Worm (Caenorhabditis elegans) whole organism, mixed stage, embryonic: ENCODE results near the gene vps-2.

Experiments
- bed-3 ChIP-seq: fragments of 200-800 bp; sonication (Bioruptor generic); optimal IDR thresholded peaks from 3 replicates; lab custom pipeline; 2018; ENCODE audit warnings: mild to moderate bottlenecking, missing genetic modification characterization, moderate library complexity, missing compliant biosample characterization
- ceh-39 ChIP-seq: fragments of 150-350 bp; optimal IDR thresholded peaks from 2 replicates; lab custom pipeline; 2014; ENCODE audit warnings: missing biosample characterization, missing genetic modification characterization
- ceh-43 ChIP-seq: fragments of 200-800 bp; sonication (Bioruptor generic); optimal IDR thresholded peaks from 2 replicates; lab custom pipeline; 2018; ENCODE audit warnings: mild to moderate bottlenecking, missing genetic modification characterization, moderate library complexity, missing compliant biosample characterization
- ceh-83 ChIP-seq: fragments of 200-800 bp; sonication (Bioruptor generic); optimal IDR thresholded peaks from 2 replicates; lab custom pipeline; 2018; ENCODE audit warnings: mild to moderate bottlenecking, missing genetic modification characterization, missing compliant biosample characterization
- ces-1 ChIP-seq: fragments of 150-350 bp; optimal IDR thresholded peaks from 2 replicates; lab custom pipeline; 2014; ENCODE audit warnings: missing biosample characterization, missing genetic modification reagents, missing genetic modification characterization
- drap-1 ChIP-seq: fragments of 200-800 bp; sonication (Bioruptor generic); optimal IDR thresholded peaks from 3 replicates; lab custom pipeline; 2018; ENCODE audit warnings: mild to moderate bottlenecking, missing genetic modification characterization, missing compliant biosample characterization
- elt-1 ChIP-seq: sonication (generic microtip); optimal IDR thresholded peaks from 2 replicates; lab custom pipeline; 2017; ENCODE audit warnings: missing genetic modification characterization, mild to moderate bottlenecking, missing compliant biosample characterization, antibody characterized with exemption, moderate library complexity, borderline replicate concordance; ENCODE audit not compliant: insufficient read depth
- elt-3 ChIP-seq: fragments of 150-350 bp; optimal IDR thresholded peaks from 2 replicates; lab custom pipeline; 2014; ENCODE audit warnings: missing biosample characterization, missing genetic modification characterization
- flh-1 ChIP-seq: fragments of 200-800 bp; sonication (Bioruptor generic); optimal IDR thresholded peaks from 2 replicates; lab custom pipeline; 2018; ENCODE audit warnings: mild to moderate bottlenecking, missing genetic modification characterization, moderate library complexity, missing compliant biosample characterization
- hlh-1 ChIP-seq: fragments of 150-350 bp; optimal IDR thresholded peaks from 2 replicates; lab custom pipeline; 2014; ENCODE audit warnings: missing biosample characterization, missing genetic modification reagents, missing genetic modification characterization
- lin-13 ChIP-seq: fragments of 150-350 bp; optimal IDR thresholded peaks from 2 replicates; lab custom pipeline; 2014; ENCODE audit warnings: missing biosample characterization, missing genetic modification characterization
- lin-32 ChIP-seq: fragments of 200-800 bp; sonication (Bioruptor generic); optimal IDR thresholded peaks from 2 replicates; lab custom pipeline; 2018; ENCODE audit warnings: mild to moderate bottlenecking, missing genetic modification characterization, missing compliant biosample characterization
- lsy-2 ChIP-seq: fragments of 150-350 bp; optimal IDR thresholded peaks from 2 replicates; lab custom pipeline; 2014; ENCODE audit warnings: missing biosample characterization, missing genetic modification characterization
- mep-1 ChIP-seq: fragments of 150-350 bp; optimal IDR thresholded peaks from 2 replicates; lab custom pipeline; 2017; ENCODE audit warnings: missing biosample characterization, missing genetic modification reagents, missing genetic modification characterization, inconsistent platforms
- mls-2 ChIP-seq: sonication (generic microtip); optimal IDR thresholded peaks from 2 replicates; lab custom pipeline; 2016; ENCODE audit warnings: mild to moderate bottlenecking, missing genetic modification characterization, moderate library complexity, missing compliant biosample characterization
- nhr-12 ChIP-seq: fragments of 150-350 bp; optimal IDR thresholded peaks from 2 replicates; lab custom pipeline; 2014; ENCODE audit warnings: missing biosample characterization, missing genetic modification characterization
- nhr-2 ChIP-seq: fragments of 150-350 bp; optimal IDR thresholded peaks from 2 replicates; lab custom pipeline; 2014; ENCODE audit warnings: missing biosample characterization, missing genetic modification characterization
- nhr-237 ChIP-seq: fragments of 150-350 bp; optimal IDR thresholded peaks from 2 replicates; lab custom pipeline; 2014; ENCODE audit warnings: missing biosample characterization, missing genetic modification characterization
- nhr-28 ChIP-seq: fragments of 150-350 bp; optimal IDR thresholded peaks from 2 replicates; lab custom pipeline; 2014; ENCODE audit warnings: missing biosample characterization, missing genetic modification characterization
- pha-4 ChIP-seq: fragments of 150-350 bp; optimal IDR thresholded peaks from 2 replicates; lab custom pipeline; 2018; ENCODE audit warnings: missing biosample characterization, missing genetic modification reagents, missing genetic modification characterization
- sem-2 ChIP-seq: fragments of 200-800 bp; sonication (Bioruptor generic); optimal IDR thresholded peaks from 2 replicates; lab custom pipeline; 2018; ENCODE audit warnings: mild to moderate bottlenecking, missing genetic modification characterization, missing compliant biosample characterization
- snpc-4 ChIP-seq: fragments of 150-350 bp; optimal IDR thresholded peaks from 2 replicates; lab custom pipeline; 2014; ENCODE audit warnings: missing biosample characterization, missing genetic modification characterization
- sptf-1 ChIP-seq: sonication (generic microtip); optimal IDR thresholded peaks from 2 replicates; lab custom pipeline; 2017; ENCODE audit warnings: mild to moderate bottlenecking, missing genetic modification characterization, moderate library complexity, missing compliant biosample characterization
- tbx-8 ChIP-seq: fragments of 200-800 bp; sonication (Bioruptor generic); optimal IDR thresholded peaks from 2 replicates; lab custom pipeline; 2018; ENCODE audit warnings: mild to moderate bottlenecking, missing genetic modification characterization, moderate library complexity, missing compliant biosample characterization
- unc-120 ChIP-seq: sonication (generic microtip); optimal IDR thresholded peaks from 2 replicates; lab custom pipeline; 2017; ENCODE audit warnings: missing genetic modification characterization, missing compliant biosample characterization; ENCODE audit not compliant: poor library complexity, severe bottlenecking
- unc-39 ChIP-seq: fragments of 150-350 bp; optimal IDR thresholded peaks from 2 replicates; lab custom pipeline; 2014; ENCODE audit warnings: missing biosample characterization, missing genetic modification characterization
- unc-62 ChIP-seq: fragments of 150-350 bp; optimal IDR thresholded peaks from 2 replicates; lab custom pipeline; 2014; ENCODE audit warnings: missing biosample characterization, missing genetic modification reagents, missing genetic modification characterization
- zip-8 ChIP-seq: fragments of 150-350 bp; optimal IDR thresholded peaks from 2 replicates; lab custom pipeline; 2014; ENCODE audit warnings: missing biosample characterization, missing genetic modification characterization
- ztf-11 ChIP-seq: fragments of 150-350 bp; optimal IDR thresholded peaks from 2 replicates; lab custom pipeline; 2014; ENCODE audit warnings: missing biosample characterization, missing genetic modification characterization

vps-2 gene

DNA sequence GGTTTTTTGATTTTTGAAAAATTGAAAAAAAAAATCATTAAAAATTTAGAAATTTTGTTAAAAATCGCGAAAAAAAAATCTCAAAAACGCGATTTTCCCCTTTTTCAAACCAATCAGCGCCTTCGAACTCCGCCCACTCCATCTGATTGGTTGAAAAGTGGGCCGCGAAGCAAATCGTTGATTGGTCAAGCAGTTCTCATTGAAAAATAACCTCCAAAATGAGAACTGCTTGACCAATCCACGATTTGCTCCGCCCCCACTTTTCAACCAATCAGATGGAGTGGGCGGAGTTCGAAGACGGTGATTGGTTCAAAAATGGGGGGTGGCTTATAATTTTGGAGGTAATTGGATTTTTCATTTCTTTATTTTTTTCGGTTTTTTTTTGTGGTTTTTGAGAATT, 22.4 kb upstream of the vps-2 start:
- TF ChIP-seq tbx-8 (GFP tag; lab: Kevin White, UChicago) (no peak), nhr-12 (no peak), lsy-2 (no peak), bed-3 (no peak), ztf-11 (tag; lab: Kevin White, UChicago) (no peak), lin-32 (no peak), ceh-43 (GFP tag; lab: Kevin White, UChicago) (no peak), pha-4 (tag; lab: Kevin White, UChicago) (no peak), elt-1 (tag; lab: Kevin White, UChicago) (no peak), sem-2 (no peak)

ce11 chrII:12789497-12789896, 21.5 kb upstream of the vps-2 start:
- TF ChIP-seq nhr-12: no peak
- no peak for TF ChIP-seq nhr-28
- no peak for TF ChIP-seq nhr-237 (tag; lab: Kevin White, UChicago)
- TF ChIP-seq ceh-39 (tag; lab: Kevin White, UChicago): no peak
- no peak for TF ChIP-seq flh-1 (GFP tag; lab: Kevin White, UChicago)
- no peak for TF ChIP-seq drap-1 (GFP tag; lab: Kevin White, UChicago)
- no peak for TF ChIP-seq ztf-11 (tag; lab: Kevin White, UChicago)
- no peak for TF ChIP-seq zip-8 (tag; lab: Kevin White, UChicago)
- TF ChIP-seq ces-1 (GFP tag; lab: Kevin White, UChicago): no peak
- TF ChIP-seq mls-2 (tag; lab: Kevin White, UChicago): no peak
- no peak for TF ChIP-seq nhr-2
- no peak for TF ChIP-seq elt-1 (tag; lab: Kevin White, UChicago)
- TF ChIP-seq elt-3 (tag; lab: Kevin White, UChicago): no peak
- TF ChIP-seq mep-1: no peak
- TF ChIP-seq, all 35 proteins: peak for 0

- TF ChIP-seq ceh-43 (GFP tag; lab: Kevin White, UChicago): peak; percentile 29
- TF ChIP-seq bed-3: no peak
- TF ChIP-seq, all 35 proteins: peak for 1
These were observed 19.8 kb upstream of the vps-2 start, which contains the start of gene alkb-7 for ce11 chrII:12787831-12788248. Gene alkb-7, minus strand, starts transcription at chrII:12788153.

DNA sequence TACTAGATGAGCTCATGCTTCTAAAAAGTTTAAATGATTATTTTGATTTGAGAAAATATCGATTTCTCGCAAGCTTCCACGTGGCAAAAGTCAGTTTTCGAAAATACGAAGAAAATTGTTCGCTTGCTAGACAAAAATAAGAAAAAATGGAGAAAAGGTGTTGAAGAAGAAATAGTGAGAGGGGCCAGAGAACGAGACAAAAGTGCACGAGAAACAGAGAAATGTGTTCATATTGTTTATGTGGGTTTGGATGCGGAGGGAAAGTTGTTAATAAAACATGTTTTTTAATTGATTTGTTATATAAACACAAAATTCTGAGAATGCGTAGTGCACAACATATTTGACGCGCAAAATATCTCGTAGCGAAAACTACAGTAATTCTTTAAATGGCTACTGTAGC, 17.4 kb upstream of the vps-2 start, which contains the start of gene Y46G5A.15:
Gene Y46G5A.15 (minus strand): TSS at position 26 of the 400 bp plus-strand sequence.
- TF ChIP-seq ces-1 (GFP tag; lab: Kevin White, UChicago) (no peak), ceh-83 (GFP tag; lab: Kevin White, UChicago) (no peak), pha-4 (tag; lab: Kevin White, UChicago) (no peak), bed-3 (no peak), unc-39 (tag; lab: Kevin White, UChicago) (no peak), lsy-2 (no peak), hlh-1 (tag; lab: Kevin White, UChicago) (no peak), zip-8 (tag; lab: Kevin White, UChicago) (no peak), elt-3 (tag; lab: Kevin White, UChicago) (no peak), sem-2 (no peak), snpc-4 (tag; lab: Kevin White, UChicago) (no peak), unc-120 (tag; lab: Kevin White, UChicago) (no peak), sptf-1 (tag; lab: Kevin White, UChicago) (no peak), unc-62 (GFP tag; lab: Kevin White, UChicago) (no peak)

- TF ChIP-seq lin-13 (tag; lab: Kevin White, UChicago) (peak; percentile 70), mep-1 (peak; percentile 27), sptf-1 (tag; lab: Kevin White, UChicago) (peak; percentile 47)
These were observed 10.4 kb upstream of the vps-2 start for ce11 chrII:12778374-12778773.

ce11 chrII:12776379-12776778, 8.4 kb upstream of the vps-2 start, which contains the start of gene Y46G5A.34:
Gene Y46G5A.34, plus strand, starts transcription at chrII:12776679.
- no peak for TF ChIP-seq lsy-2
- TF ChIP-seq ceh-43 (GFP tag; lab: Kevin White, UChicago): no peak
- TF ChIP-seq sptf-1 (tag; lab: Kevin White, UChicago): no peak
- TF ChIP-seq ztf-11 (tag; lab: Kevin White, UChicago): no peak
- no peak for TF ChIP-seq elt-1 (tag; lab: Kevin White, UChicago)
